Worm (Caenorhabditis elegans) whole organism, L1 larva: ENCODE results near the gene cpg-18.

Experiments used
- C34B4.2 ChIP-seq: sonication (generic microtip); optimal IDR thresholded peaks from 2 replicates; lab custom pipeline; 2017; ENCODE audit warnings: mild to moderate bottlenecking, missing genetic modification characterization, missing compliant biosample characterization
- dsc-1 ChIP-seq: sonication (generic microtip); optimal IDR thresholded peaks from 2 replicates; lab custom pipeline; 2016; ENCODE audit warnings: mild to moderate bottlenecking, missing genetic modification characterization, missing compliant biosample characterization
- tbx-2 ChIP-seq: sonication (generic microtip); optimal IDR thresholded peaks from 2 replicates; lab custom pipeline; 2016; ENCODE audit warnings: missing genetic modification characterization, missing compliant biosample characterization

DNA sequence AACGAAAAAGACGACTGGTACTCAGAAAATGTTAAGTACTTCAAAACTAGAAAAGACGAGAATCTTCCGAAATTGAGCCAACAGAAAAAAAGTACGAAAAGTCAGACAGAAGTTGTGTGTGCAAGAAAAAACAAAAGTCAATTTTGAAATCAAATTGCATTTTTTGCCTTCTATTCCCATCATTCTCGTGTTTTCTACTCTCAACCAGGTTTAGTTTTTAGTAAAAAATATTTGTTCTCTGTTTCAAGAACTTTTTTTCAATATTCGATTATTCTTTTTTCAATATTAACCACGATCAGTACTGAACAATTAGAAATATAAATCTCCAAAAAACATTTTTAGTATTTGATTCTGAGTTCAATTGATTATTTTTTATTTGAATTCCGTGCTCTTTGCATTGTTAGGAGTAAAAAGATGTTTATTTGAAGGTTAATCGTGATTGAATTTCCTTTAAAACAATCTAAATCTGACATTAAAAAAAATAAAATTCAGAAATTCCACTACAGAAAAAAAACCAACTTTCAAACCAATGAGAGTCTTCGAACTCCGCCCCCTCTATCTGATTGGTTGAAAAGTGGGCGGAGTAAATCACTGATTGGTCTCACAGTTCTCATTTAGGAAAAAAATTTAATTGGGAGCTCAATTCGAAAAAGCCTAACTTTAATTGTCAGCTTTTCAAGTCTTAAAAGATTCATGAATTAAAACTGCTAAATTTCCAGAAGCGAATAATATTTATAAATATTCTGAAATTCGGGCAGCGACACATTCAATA, 19.3 kb upstream of the cpg-18 start:
- no peak for TF ChIP-seq C34B4.2 (tag; lab: Kevin White, UChicago)
- TF ChIP-seq dsc-1 (tag; lab: Kevin White, UChicago) = no peak
- TF ChIP-seq tbx-2 = no peak
